Worm (Caenorhabditis elegans) whole organism, young adult: ENCODE data around the gene F49C5.5.

Experiments used
- F39B2.1 ChIP-seq: fragments of 200-800 bp; sonication (Bioruptor generic); IDR thresholded peaks from 2 replicates; pipeline ENCODE4 v1.3.6; 2022; ENCODE audit warnings: missing genetic modification reagents, missing genetic modification characterization, missing compliant biosample characterization
- bed-1 ChIP-seq: fragments of 200-800 bp; sonication (Bioruptor generic); IDR thresholded peaks from 2 replicates; pipeline ENCODE4 v1.3.6; 2022; ENCODE audit warnings: missing genetic modification reagents, missing genetic modification characterization, missing compliant biosample characterization
- die-1 ChIP-seq: sonication (generic microtip); optimal IDR thresholded peaks from 2 replicates; lab custom pipeline; 2016; ENCODE audit warnings: missing genotype, mild to moderate bottlenecking, missing genetic modification characterization, missing compliant biosample characterization
- nfyb-1 ChIP-seq: fragments of 200-800 bp; sonication (Bioruptor generic); IDR thresholded peaks from 2 replicates; pipeline ENCODE4 v1.3.6; 2022; ENCODE audit warnings: missing genetic modification reagents, missing genetic modification characterization, missing compliant biosample characterization
- snpc-1.3 ChIP-seq: sonication (generic microtip); optimal IDR thresholded peaks from 2 replicates; lab custom pipeline; 2017; ENCODE audit warnings: missing genetic modification characterization, mild to moderate bottlenecking, missing compliant biosample characterization, antibody characterized with exemption, moderate library complexity, missing genotype, missing genetic modification reagents; ENCODE audit not compliant: insufficient read depth
- snpc-4 ChIP-seq, 5 experiments: fragments of 150-350 bp in 1 of 5; sonication (generic microtip) in 4 of 5; optimal IDR thresholded peaks; 2 replicates each; lab custom pipeline; 2014 to 2018; ENCODE audit warnings: missing genetic modification characterization in 5 of 5, missing biosample characterization in 3 of 5, antibody characterized with exemption in 2 of 5, mild to moderate bottlenecking in 2 of 5, missing compliant biosample characterization in 2 of 5, missing genotype in 2 of 5, moderate library complexity in 2 of 5, missing genetic modification reagents in 1 of 5

- TF ChIP-seq bed-1 (GFP tag; lab: Robert Waterston, UW) (no peak), snpc-1.3 (no peak), die-1 (tag; lab: Kevin White, UChicago) (no peak), F39B2.1 (GFP tag; lab: Robert Waterston, UW) (no peak), nfyb-1 (GFP tag; lab: Robert Waterston, UW) (no peak), snpc-4 (GFP tag; optimal IDR thresholded peaks at IDR 0.05; lab: Kevin White, UChicago) (no peak), snpc-4 (tag; optimal IDR thresholded peaks at IDR 0.05; lab: Kevin White, UChicago) (no peak)
These were observed 13.9 kb upstream of the F49C5.5 start, which contains the start of gene F49C5.12 for ce11 chrII:12560210-12560609.
